Worm (Caenorhabditis elegans) whole organism, L1 larva: ENCODE data around the gene srt-20.
A peak's percentile ranks its signal among the peaks of the same experiment; 100 is the strongest.
"Not testable (repeated sequence)": the region's sequence is repeated elsewhere in the genome, so short reads cannot be mapped to it uniquely, and the experiment has no call there.

Experiments
- Y116A8C.19 ChIP-seq: sonication (generic microtip); optimal IDR thresholded peaks from 2 replicates; lab custom pipeline; 2016; ENCODE audit warnings: missing compliant biosample characterization, missing genetic modification characterization, borderline replicate concordance
- aha-1 ChIP-seq: fragments of 150-350 bp; optimal IDR thresholded peaks from 2 replicates; lab custom pipeline; 2014; ENCODE audit warnings: missing biosample characterization, missing genetic modification characterization
- blmp-1 ChIP-seq: fragments of 150-350 bp; optimal IDR thresholded peaks from 2 replicates; lab custom pipeline; 2014; ENCODE audit warnings: missing biosample characterization, missing genetic modification characterization
- ceh-63 ChIP-seq: fragments of 200-800 bp; sonication (Bioruptor generic); optimal IDR thresholded peaks from 2 replicates; lab custom pipeline; 2018; ENCODE audit warnings: mild to moderate bottlenecking, missing genetic modification characterization, missing compliant biosample characterization
- ceh-8 ChIP-seq: fragments of 200-800 bp; sonication (Bioruptor generic); optimal IDR thresholded peaks from 2 replicates; lab custom pipeline; 2018; ENCODE audit warnings: mild to moderate bottlenecking, missing genetic modification characterization, moderate library complexity, missing compliant biosample characterization
- ceh-90 ChIP-seq: sonication (generic microtip); optimal IDR thresholded peaks from 2 replicates; lab custom pipeline; 2016; ENCODE audit warnings: missing genetic modification characterization, missing compliant biosample characterization
- ces-1 ChIP-seq: fragments of 150-350 bp; optimal IDR thresholded peaks from 2 replicates; lab custom pipeline; 2014; ENCODE audit warnings: missing biosample characterization, missing genetic modification reagents, missing genetic modification characterization
- dsc-1 ChIP-seq: sonication (generic microtip); optimal IDR thresholded peaks from 2 replicates; lab custom pipeline; 2016; ENCODE audit warnings: mild to moderate bottlenecking, missing genetic modification characterization, missing compliant biosample characterization
- efl-3 ChIP-seq: fragments of 200-800 bp; sonication (Bioruptor generic); optimal IDR thresholded peaks from 2 replicates; lab custom pipeline; 2018; ENCODE audit warnings: mild to moderate bottlenecking, missing genetic modification characterization, missing compliant biosample characterization
- egl-13 ChIP-seq: sonication (generic microtip); optimal IDR thresholded peaks from 2 replicates; lab custom pipeline; 2016; ENCODE audit warnings: missing genotype, missing genetic modification reagents, missing genetic modification characterization, missing compliant biosample characterization
- elt-2 ChIP-seq: sonication (generic microtip); optimal IDR thresholded peaks from 2 replicates; lab custom pipeline; 2016; ENCODE audit warnings: missing genetic modification characterization, mild to moderate bottlenecking, inconsistent platforms, missing compliant biosample characterization, missing genetic modification reagents
- ets-5 ChIP-seq: fragments of 200-800 bp; sonication (Bioruptor generic); IDR thresholded peaks from 2 replicates; pipeline ENCODE4 v1.3.6; 2022; ENCODE audit warnings: missing genetic modification characterization, missing compliant biosample characterization
- hpl-2 ChIP-seq: fragments of 150-350 bp; optimal IDR thresholded peaks from 2 replicates; lab custom pipeline; 2014; ENCODE audit warnings: missing biosample characterization, missing genetic modification reagents, missing genetic modification characterization
- lin-13 ChIP-seq: fragments of 150-350 bp; optimal IDR thresholded peaks from 2 replicates; lab custom pipeline; 2014; ENCODE audit warnings: missing biosample characterization, missing genetic modification reagents, missing genetic modification characterization
- lin-14 ChIP-seq: fragments of 200-800 bp; sonication (Bioruptor generic); optimal IDR thresholded peaks from 2 replicates; lab custom pipeline; 2018; ENCODE audit warnings: mild to moderate bottlenecking, missing genetic modification characterization, moderate library complexity, missing compliant biosample characterization
- lir-3 ChIP-seq: sonication (generic microtip); optimal IDR thresholded peaks from 2 replicates; lab custom pipeline; 2016; ENCODE audit warnings: mild to moderate bottlenecking, missing genetic modification characterization, moderate library complexity, missing compliant biosample characterization; ENCODE audit not compliant: poor library complexity
- lsy-2 ChIP-seq, 2 experiments: fragments of 150-350 bp; optimal IDR thresholded peaks; 2 replicates each; lab custom pipeline; 2014; ENCODE audit warnings: missing biosample characterization in 2 of 2, missing genetic modification characterization in 2 of 2
- mep-1 ChIP-seq: fragments of 150-350 bp; optimal IDR thresholded peaks from 2 replicates; lab custom pipeline; 2014; ENCODE audit warnings: missing biosample characterization, missing genetic modification characterization
- nhr-11 ChIP-seq: fragments of 150-350 bp; optimal IDR thresholded peaks from 2 replicates; lab custom pipeline; 2014; ENCODE audit warnings: missing biosample characterization, missing genetic modification characterization
- nhr-19 ChIP-seq: fragments of 200-800 bp; sonication (Bioruptor generic); conservative IDR thresholded peaks from 2 replicates; pipeline ENCODE4 v1.3.6; 2022; ENCODE audit warnings: missing genetic modification characterization, missing compliant biosample characterization
- nhr-20 ChIP-seq: sonication (generic microtip); optimal IDR thresholded peaks from 2 replicates; lab custom pipeline; 2016; ENCODE audit warnings: mild to moderate bottlenecking, missing genetic modification characterization, missing compliant biosample characterization
- nhr-237 ChIP-seq: fragments of 150-350 bp; optimal IDR thresholded peaks from 2 replicates; lab custom pipeline; 2014; ENCODE audit warnings: missing biosample characterization, missing genetic modification characterization
- nhr-71 ChIP-seq: sonication (generic microtip); optimal IDR thresholded peaks from 2 replicates; lab custom pipeline; 2016; ENCODE audit warnings: mild to moderate bottlenecking, missing genetic modification characterization, moderate library complexity, missing compliant biosample characterization
- nhr-76 ChIP-seq: sonication (generic microtip); optimal IDR thresholded peaks from 2 replicates; lab custom pipeline; 2017; ENCODE audit warnings: missing biosample characterization, missing genetic modification characterization
- nhr-84 ChIP-seq: sonication (generic microtip); optimal IDR thresholded peaks from 2 replicates; lab custom pipeline; 2017; ENCODE audit warnings: missing biosample characterization, missing genetic modification characterization
- rnt-1 ChIP-seq: sonication (generic microtip); optimal IDR thresholded peaks from 2 replicates; lab custom pipeline; 2016; ENCODE audit warnings: mild to moderate bottlenecking, missing genetic modification characterization, moderate library complexity, missing compliant biosample characterization
- snpc-4 ChIP-seq: fragments of 150-350 bp; optimal IDR thresholded peaks from 2 replicates; lab custom pipeline; 2014; ENCODE audit warnings: missing biosample characterization, missing genetic modification characterization
- snu-23 ChIP-seq: sonication (generic microtip); optimal IDR thresholded peaks from 2 replicates; lab custom pipeline; 2016; ENCODE audit warnings: missing genetic modification characterization, missing compliant biosample characterization
- sox-4 ChIP-seq: sonication (generic microtip); optimal IDR thresholded peaks from 2 replicates; lab custom pipeline; 2016; ENCODE audit warnings: missing genetic modification characterization, missing compliant biosample characterization
- sptf-1 ChIP-seq: fragments of 150-350 bp; optimal IDR thresholded peaks from 2 replicates; lab custom pipeline; 2014; ENCODE audit warnings: missing biosample characterization, missing genetic modification characterization
- swsn-7 ChIP-seq: sonication (generic microtip); optimal IDR thresholded peaks from 2 replicates; lab custom pipeline; 2016; ENCODE audit warnings: missing genetic modification characterization, missing compliant biosample characterization
- unc-86 ChIP-seq: sonication (generic microtip); optimal IDR thresholded peaks from 2 replicates; lab custom pipeline; 2016; ENCODE audit warnings: missing genetic modification characterization, missing compliant biosample characterization
- vab-15 ChIP-seq: sonication (generic microtip); optimal IDR thresholded peaks from 2 replicates; lab custom pipeline; 2017; ENCODE audit warnings: missing genotype, mild to moderate bottlenecking, missing genetic modification characterization, missing compliant biosample characterization
- xbp-1 ChIP-seq: sonication (generic microtip); optimal IDR thresholded peaks from 2 replicates; lab custom pipeline; 2016; ENCODE audit warnings: missing genetic modification characterization, missing compliant biosample characterization
- zip-4 ChIP-seq: fragments of 200-800 bp; sonication (Bioruptor generic); optimal IDR thresholded peaks from 2 replicates; lab custom pipeline; 2018; ENCODE audit warnings: mild to moderate bottlenecking, missing genetic modification characterization, moderate library complexity, missing compliant biosample characterization
- ztf-4 ChIP-seq: fragments of 150-350 bp; optimal IDR thresholded peaks from 2 replicates; lab custom pipeline; 2014; ENCODE audit warnings: missing biosample characterization, missing genetic modification characterization

Gene srt-20

DNA sequence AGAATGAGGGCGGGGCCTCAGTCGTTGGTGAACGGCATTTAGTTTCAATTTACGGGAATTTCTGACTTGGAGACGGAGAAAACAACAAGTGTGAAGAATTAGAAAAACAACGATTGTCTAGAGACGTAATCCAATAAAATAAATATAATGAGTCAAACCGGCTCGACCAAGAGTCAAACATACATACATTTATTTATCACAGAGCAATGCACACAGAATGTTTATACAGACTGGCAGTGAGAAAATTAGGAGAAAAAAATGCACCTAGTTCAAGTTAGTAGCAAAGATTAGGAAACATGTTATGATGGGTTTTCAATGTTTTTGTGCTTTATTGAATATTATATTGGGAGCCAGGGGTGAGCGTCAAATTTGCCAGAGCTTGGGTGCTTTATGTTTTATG is at the start of gene srt-20:
Gene srt-20, minus strand, starts transcription at position 101 of the 400 bp plus-strand sequence.
- TF ChIP-seq sptf-1 (tag; lab: Kevin White, UChicago); egl-13; lin-13: not testable (repeated sequence)

DNA sequence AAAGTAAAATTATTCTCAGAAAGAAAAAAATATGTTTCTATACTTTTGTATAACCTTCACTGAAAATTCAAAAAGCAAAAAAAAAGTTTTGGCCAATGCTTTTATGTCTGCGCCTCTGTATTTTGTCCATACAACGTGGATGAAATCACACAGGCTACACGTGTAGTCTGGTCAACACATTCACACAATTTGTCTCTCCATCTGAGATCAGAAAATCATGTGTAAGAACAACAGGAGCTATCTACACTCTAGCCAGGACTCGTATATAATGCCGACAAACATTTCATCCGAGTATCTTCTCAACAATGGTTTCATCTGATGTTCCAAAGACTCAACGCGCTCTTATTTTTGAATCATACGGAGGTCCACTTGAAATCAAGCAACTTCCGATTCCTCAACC is 48.2 kb upstream of the srt-20 start, which contains the start of gene D2063.1:
Gene D2063.1, plus strand, starts transcription at position 281 of the 400 bp plus-strand sequence.
- TF ChIP-seq nhr-20 (tag; lab: Kevin White, UChicago) (peak; percentile 44), lin-14 (GFP tag; lab: Kevin White, UChicago) (peak; percentile 34), nhr-71 (tag; lab: Kevin White, UChicago) (peak; percentile 53), nhr-11 (tag; lab: Kevin White, UChicago) (peak; percentile 13), ceh-63 (GFP tag; lab: Kevin White, UChicago) (no peak), rnt-1 (peak; percentile 58), ets-5 (GFP tag; lab: Robert Waterston, UW) (no peak), nhr-19 (GFP tag; lab: Robert Waterston, UW) (peak; percentile 18; the same call in 1 of the 2 replicates)

DNA sequence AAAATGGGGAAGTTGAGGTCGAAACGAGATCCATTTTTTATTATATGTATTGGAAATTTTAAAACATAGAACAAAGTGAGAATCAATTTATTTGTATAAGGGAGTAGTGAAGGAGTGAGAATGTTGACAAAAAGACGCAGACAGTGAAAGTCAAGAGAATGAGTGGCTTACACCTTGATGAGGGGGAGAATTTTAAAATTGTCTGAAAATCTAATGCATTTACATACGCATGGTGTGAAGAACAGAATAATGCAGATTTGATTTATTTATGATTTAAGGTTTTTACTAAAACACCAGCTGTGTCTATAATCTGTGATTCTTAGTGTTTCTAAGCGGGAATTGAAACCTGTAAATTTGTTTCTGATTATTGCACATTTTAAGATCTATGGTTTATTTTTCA is 46.8 kb upstream of the srt-20 start, which contains the start of gene nhr-125:
Gene nhr-125, minus strand, starts transcription at position 101 of the 400 bp plus-strand sequence.
- TF ChIP-seq ceh-63 (GFP tag; lab: Kevin White, UChicago) (no peak), snu-23 (GFP tag; lab: Kevin White, UChicago) (no peak), ces-1 (no peak), dsc-1 (no peak), efl-3 (GFP tag; lab: Kevin White, UChicago) (no peak), zip-4 (GFP tag; lab: Kevin White, UChicago) (no peak), hpl-2 (GFP tag; lab: Kevin White, UChicago) (no peak), lsy-2 (tag; optimal IDR thresholded peaks at IDR 0.05; lab: Kevin White, UChicago) (no peak), nhr-76 (tag; lab: Kevin White, UChicago) (no peak), ztf-4 (tag; lab: Kevin White, UChicago) (no peak), blmp-1 (tag; lab: Kevin White, UChicago) (no peak), aha-1 (tag; lab: Kevin White, UChicago) (no peak), nhr-11 (tag; lab: Kevin White, UChicago) (no peak), sox-4 (no peak), unc-86 (tag; lab: Kevin White, UChicago) (no peak), nhr-237 (tag; lab: Kevin White, UChicago) (no peak), Y116A8C.19 (tag; lab: Kevin White, UChicago) (no peak), ceh-90 (tag; lab: Kevin White, UChicago) (no peak), vab-15 (no peak)

DNA sequence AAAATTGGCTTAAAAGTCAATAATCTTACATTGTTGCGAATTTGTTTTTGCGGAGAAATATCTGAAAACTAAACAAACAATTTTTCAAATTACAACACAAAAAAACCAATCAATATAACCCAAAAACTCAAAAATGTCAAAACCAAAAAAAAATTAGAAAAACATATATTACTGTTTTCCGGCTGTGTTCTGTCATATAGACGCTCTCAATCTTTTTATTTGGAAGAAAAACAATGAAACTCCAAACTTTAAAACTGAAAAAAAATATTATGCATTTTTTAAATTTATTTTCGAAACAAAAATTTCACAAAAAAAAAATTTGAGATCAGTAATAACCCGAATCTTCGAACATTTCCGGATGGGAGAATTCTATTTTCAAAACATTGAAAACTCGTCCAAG is 44.1 kb upstream of the srt-20 start, which contains the start of gene R02D1.2:
Gene R02D1.2, minus strand, starts transcription at position 101 of the 400 bp plus-strand sequence.
- TF ChIP-seq swsn-7 (tag; lab: Kevin White, UChicago) (no peak), dsc-1 (no peak), lir-3 (no peak), sptf-1 (tag; lab: Kevin White, UChicago) (no peak), snpc-4 (tag; lab: Kevin White, UChicago) (no peak), xbp-1 (tag; lab: Kevin White, UChicago) (no peak), ztf-4 (tag; lab: Kevin White, UChicago) (no peak), nhr-84 (no peak), aha-1 (tag; lab: Kevin White, UChicago) (no peak), ceh-8 (GFP tag; lab: Kevin White, UChicago) (no peak), mep-1 (tag; lab: Kevin White, UChicago) (no peak), elt-2 (no peak), lin-14 (GFP tag; lab: Kevin White, UChicago) (no peak)
